Worm (Caenorhabditis elegans) whole organism, dauer: ENCODE measurements around the gene Y50E8A.6.
"Not testable (repeated sequence)": the region's sequence is repeated elsewhere in the genome, so short reads cannot be mapped to it uniquely, and the experiment has no call there.

Source experiments
- unc-62 ChIP-seq: sonication (generic microtip); optimal IDR thresholded peaks from 2 replicates; lab custom pipeline; 2017; ENCODE audit warnings: missing biosample characterization, missing genetic modification reagents, missing genetic modification characterization

Gene Y50E8A.6

DNA sequence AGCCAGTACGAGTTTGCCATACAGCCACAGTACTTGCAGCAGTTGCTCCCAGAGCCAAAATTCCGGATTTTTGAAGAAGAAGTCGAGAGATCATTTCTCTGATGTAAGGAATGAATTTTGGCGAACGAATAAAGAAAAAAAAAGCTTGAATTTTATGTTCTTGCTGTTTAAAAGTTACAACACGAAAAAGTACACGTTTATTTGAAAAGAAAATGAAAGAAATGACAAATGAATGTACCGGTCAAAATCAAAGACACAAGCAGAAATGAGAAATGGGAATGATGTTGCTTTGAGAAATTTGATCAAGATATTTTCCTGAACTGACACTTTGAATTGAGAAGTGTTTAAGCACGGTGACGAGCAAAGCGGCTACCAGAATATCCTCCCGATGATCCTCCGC, at the start of gene Y50E8A.6:
Gene Y50E8A.6 (minus strand): TSS at position 101 of the 400 bp plus-strand sequence.
- TF ChIP-seq unc-62 (GFP tag; lab: Kevin White, UChicago), result no peak

ce11 chrV:14790792-14791191, 49.7 kb upstream of the Y50E8A.6 start:
- no peak for TF ChIP-seq unc-62 (GFP tag; lab: Kevin White, UChicago)

DNA sequence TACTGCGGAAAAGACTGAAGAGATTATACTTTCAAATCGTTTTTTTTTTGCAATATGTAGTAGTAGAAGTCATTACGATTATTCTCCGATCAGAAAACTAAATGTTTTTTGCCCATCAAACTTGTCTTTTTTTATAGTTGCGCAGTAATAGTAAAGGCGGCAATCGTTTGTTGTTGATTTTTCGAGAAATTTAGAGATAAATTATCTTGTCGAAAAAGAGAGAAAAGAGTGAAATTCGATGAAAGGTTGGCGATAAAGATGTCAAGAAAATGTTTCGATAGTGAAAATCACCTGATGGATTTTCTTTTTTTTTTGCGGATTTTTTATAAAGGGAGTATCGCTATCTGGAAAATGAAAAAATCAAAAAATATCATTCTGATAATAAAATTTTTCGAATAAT, 47.3 kb upstream of the Y50E8A.6 start:
- TF ChIP-seq unc-62 (GFP tag; lab: Kevin White, UChicago), result no peak

- no peak for TF ChIP-seq unc-62 (GFP tag; lab: Kevin White, UChicago)
Observed at ce11 chrV:14784787-14785186, 43.7 kb upstream of the Y50E8A.6 start.

- TF ChIP-seq unc-62 (GFP tag; lab: Kevin White, UChicago), result no peak
Observed at ce11 chrV:14784160-14784774, 43.1 kb upstream of the Y50E8A.6 start, which contains the start of gene Y50E8A.12. Gene Y50E8A.12, minus strand, starts transcription at chrV:14784210.

ce11 chrV:14781130-14781529, 40.0 kb upstream of the Y50E8A.6 start, which contains the start of gene Y50E8A.11:
Gene Y50E8A.11, plus strand, starts transcription at chrV:14781430.
- no peak for TF ChIP-seq unc-62 (GFP tag; lab: Kevin White, UChicago)

ce11 chrV:14779644-14780043, 38.5 kb upstream of the Y50E8A.6 start, which contains the start of the genes scrm-7 and Y50E8A.10:
Gene scrm-7, minus strand, starts transcription at chrV:14779744.
Gene Y50E8A.10, plus strand, starts transcription at chrV:14779996.
- no peak for TF ChIP-seq unc-62 (GFP tag; lab: Kevin White, UChicago)

DNA sequence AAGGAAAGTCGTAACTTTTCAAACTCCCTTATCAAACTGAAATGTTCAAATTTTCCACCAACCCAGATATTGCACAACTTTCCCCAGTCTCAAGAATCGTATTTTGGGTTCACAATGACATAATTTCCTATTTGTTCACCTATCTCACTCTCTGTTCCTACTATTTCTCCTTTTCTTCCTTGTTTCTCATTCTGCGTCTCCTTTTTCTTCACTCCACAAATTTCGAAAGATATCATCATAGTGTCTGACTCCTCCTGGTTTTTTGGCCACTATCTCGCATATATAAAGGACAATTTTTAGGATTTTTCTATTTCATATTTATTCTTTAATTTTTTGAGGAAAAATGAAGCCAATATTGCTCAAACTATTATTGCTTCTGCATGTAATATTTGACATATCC, 31.9 kb upstream of the Y50E8A.6 start, which contains the start of gene haf-7:
Gene haf-7 (plus strand): TSS at position 211 of the 400 bp plus-strand sequence.
- no peak for TF ChIP-seq unc-62 (GFP tag; lab: Kevin White, UChicago)

DNA sequence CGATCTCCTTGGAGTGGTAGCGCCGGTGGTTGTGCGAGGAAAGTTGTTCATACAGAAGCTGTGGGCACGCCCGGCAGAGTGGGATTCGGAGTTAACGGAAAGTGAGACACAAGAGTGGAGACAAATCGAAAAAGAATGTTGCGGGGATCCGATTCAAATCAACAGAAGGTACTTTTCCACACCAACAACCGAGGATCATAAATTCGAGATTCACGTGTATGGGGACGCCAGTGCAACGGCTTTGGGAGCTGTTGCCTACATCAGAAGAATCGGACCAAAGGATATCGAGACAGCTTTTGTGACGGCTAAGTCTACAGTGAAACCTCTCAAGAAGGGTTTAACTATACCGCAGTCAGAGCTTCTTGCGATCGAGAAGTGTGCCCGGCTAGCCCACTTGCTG, 22.4 kb upstream of the Y50E8A.6 start:
- no peak for TF ChIP-seq unc-62 (GFP tag; lab: Kevin White, UChicago)

DNA sequence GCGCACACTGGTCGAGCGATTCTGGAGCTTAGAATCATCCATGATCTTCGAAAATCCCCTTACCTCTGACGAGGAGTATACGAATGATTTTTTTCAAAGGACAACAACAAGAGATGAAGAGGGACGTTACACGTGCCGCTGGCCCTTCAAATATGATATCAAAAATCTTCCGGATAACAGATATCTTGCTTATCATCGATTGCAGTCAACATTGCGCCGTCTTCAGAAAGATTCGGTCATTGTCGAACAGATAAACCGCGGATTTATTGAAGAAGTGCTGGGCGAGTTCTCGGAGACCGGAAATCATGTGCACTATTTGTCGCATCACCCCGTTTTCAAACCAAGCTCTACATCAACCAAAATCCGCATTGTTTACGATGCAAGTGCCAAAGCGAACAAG, 21.4 kb upstream of the Y50E8A.6 start:
- no peak for TF ChIP-seq unc-62 (GFP tag; lab: Kevin White, UChicago)

ce11 chrV:14750357-14750756, 9.2 kb upstream of the Y50E8A.6 start, which contains the start of gene nspa-10:
Gene nspa-10, minus strand, starts transcription at chrV:14750457.
- TF ChIP-seq unc-62 (GFP tag; lab: Kevin White, UChicago), result not testable (repeated sequence)

DNA sequence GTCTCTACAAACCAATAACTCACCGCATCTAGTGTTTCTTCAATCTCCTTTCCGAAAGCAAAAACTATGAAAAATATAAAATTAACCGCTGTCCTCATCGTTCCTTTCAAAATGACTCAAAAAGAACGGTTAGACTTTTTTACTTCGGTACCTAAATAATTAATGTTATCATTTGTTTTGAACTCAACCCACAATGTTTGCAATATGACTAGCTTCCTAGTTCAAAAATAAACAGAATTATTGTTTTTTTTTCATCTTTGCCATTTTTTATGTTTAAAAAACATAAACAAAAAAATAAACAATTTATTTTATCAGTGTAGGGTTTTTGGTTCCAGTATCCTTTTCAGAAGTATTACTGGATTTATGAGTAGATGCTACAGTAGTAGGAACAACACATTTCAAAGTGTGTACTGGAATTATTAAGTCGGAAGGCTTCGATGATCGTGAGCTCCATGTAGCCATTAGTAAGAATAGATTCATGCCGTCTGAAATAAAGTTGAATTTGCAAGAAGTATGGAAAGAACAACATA, 7.5 kb upstream of the Y50E8A.6 start, which contains the start of the genes lipl-8 and Y50E8A.22:
Gene lipl-8 (minus strand): TSS at position 101 of the 530 bp plus-strand sequence.
Gene Y50E8A.22 (minus strand): TSS at position 480 of the 530 bp plus-strand sequence.
- no peak for TF ChIP-seq unc-62 (GFP tag; lab: Kevin White, UChicago)

- TF ChIP-seq unc-62 (GFP tag; lab: Kevin White, UChicago), result no peak
Observed at ce11 chrV:14746975-14747374, 5.8 kb upstream of the Y50E8A.6 start.

DNA sequence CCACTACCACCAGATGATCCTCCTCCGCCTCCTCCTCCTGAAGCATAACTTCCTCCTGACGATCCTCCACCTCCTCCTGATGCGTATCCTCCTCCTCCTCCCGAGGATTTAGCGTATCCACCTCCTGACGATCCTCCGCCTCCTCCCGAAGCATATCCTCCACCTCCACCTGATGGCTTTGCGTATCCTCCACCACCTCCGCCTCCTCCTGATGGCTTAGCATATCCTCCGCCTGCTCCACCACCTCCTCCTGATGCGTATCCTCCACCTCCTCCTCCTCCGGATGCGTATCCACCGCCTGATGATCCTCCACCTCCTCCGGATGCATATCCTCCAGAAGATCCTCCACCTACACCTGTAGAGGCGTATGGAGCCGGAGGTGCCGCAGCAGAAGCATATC, 3.7 kb upstream of the Y50E8A.6 start:
- TF ChIP-seq unc-62 (GFP tag; lab: Kevin White, UChicago), result no peak

ce11 chrV:14736851-14737250, 4.3 kb downstream of the Y50E8A.6 start, which contains the start of gene Y50E8A.5:
Gene Y50E8A.5, minus strand, starts transcription at chrV:14736951.
- TF ChIP-seq unc-62 (GFP tag; lab: Kevin White, UChicago), result no peak

DNA sequence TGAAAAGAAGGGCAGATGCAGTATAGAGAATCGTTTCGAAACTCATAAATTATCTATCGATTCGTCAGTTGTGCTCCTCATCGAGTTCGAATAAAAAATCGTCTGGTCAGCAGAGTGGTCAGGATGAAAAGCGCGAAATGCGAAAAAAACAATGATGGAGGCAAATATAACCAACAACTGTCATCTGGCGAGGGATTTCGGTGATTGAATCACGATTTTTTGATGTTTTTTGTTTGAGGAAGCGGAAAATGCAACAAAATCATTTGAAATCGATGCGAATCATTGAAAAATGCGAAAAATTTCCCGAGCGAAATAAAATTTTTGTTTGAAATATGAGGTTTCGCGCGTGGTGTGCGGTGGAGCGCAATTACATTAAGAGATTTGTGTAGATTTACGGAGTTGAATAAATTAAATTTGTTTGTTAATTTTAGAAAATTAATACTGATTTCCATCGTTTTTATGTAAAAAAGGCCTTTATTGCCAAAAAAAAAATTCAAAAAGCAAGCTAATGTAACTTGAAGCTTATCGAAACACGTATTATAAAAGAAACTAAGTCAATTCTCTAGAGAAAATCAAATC, 6.9 kb downstream of the Y50E8A.6 start, which contains the start of gene unc-61:
Gene unc-61 (minus strand): TSS at position 51 of the 579 bp plus-strand sequence.
- no peak for TF ChIP-seq unc-62 (GFP tag; lab: Kevin White, UChicago)
